Worm (Caenorhabditis elegans): ENCODE data around the gene nhx-5.

DNA sequence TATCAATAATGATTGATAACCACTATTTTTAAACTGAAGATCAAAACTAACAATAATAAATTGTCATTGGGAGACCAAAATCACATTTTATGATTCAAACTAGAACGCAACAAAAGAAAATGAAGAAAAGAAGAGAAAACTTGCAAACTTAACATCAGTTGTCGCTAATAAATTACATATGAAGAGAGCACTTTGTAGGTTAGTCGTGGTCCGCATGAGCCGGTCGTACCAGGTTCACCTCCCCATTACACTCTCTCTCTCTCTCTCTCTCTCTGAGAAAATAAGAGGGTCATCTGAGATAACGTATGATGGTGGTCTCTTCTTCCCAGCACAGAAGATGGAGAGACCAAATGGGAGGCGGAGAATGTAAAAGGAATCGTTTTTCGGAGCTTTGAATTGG lies 52.4 kb downstream of the nhx-5 start:
- TF ChIP-seq med-1 (GFP tag; optimal IDR thresholded peaks at IDR 0.05; ENCODE audit: insufficient read depth) = no peak
- TF ChIP-seq T22C8.4 (GFP tag; IDR thresholded peaks at IDR 0.05) = no peak
- no peak for TF ChIP-seq flt-1 (GFP tag; IDR thresholded peaks at IDR 0.05)
- TF ChIP-seq klf-2 (GFP tag; conservative IDR thresholded peaks at IDR 0.05) = no peak
- TF ChIP-seq ztf-29 (GFP tag; IDR thresholded peaks at IDR 0.05) = no peak
- TF ChIP-seq ztf-23 (GFP tag; IDR thresholded peaks at IDR 0.05) = no peak
- TF ChIP-seq cog-1 (tag; optimal IDR thresholded peaks at IDR 0.05) = no peak
